Fruit fly (Drosophila melanogaster) whole organism, prepupa: Measurements from ENCODE around the gene Ir93a.

Experiments
- Blimp-1 ChIP-seq: fragments of 200-800 bp; sonication (Bioruptor generic); optimal IDR thresholded peaks from 3 replicates; lab custom pipeline; 2017; ENCODE audit warnings: missing biosample characterization, missing genetic modification characterization, mild to moderate bottlenecking, moderate library complexity, missing genetic modification reagents
- CG10631 ChIP-seq: fragments of 200-800 bp; sonication (Bioruptor generic); optimal IDR thresholded peaks from 2 replicates; lab custom pipeline; 2016; ENCODE audit warnings: missing biosample characterization, missing genetic modification characterization
- CG1621 ChIP-seq: fragments of 200-800 bp; sonication (Bioruptor generic); optimal IDR thresholded peaks from 3 replicates; lab custom pipeline; 2018; ENCODE audit warnings: missing biosample characterization, mild to moderate bottlenecking, missing genetic modification characterization
- CG16779 ChIP-seq: fragments of 200-800 bp; sonication (Bioruptor generic); optimal IDR thresholded peaks from 3 replicates; lab custom pipeline; 2017; ENCODE audit warnings: missing biosample characterization, mild to moderate bottlenecking, missing genetic modification characterization
- CG3032 ChIP-seq: fragments of 200-800 bp; optimal IDR thresholded peaks from 2 replicates; lab custom pipeline; 2019; ENCODE audit warnings: missing biosample characterization, mild to moderate bottlenecking, missing genetic modification characterization, moderate library complexity
- CG31627 ChIP-seq: fragments of 200-800 bp; sonication (Bioruptor generic); optimal IDR thresholded peaks from 3 replicates; lab custom pipeline; 2016; ENCODE audit warnings: missing biosample characterization, missing genetic modification characterization
- CG32006 ChIP-seq: fragments of 200-800 bp; sonication (Bioruptor generic); optimal IDR thresholded peaks from 3 replicates; lab custom pipeline; 2017; ENCODE audit warnings: missing biosample characterization, mild to moderate bottlenecking, missing genetic modification characterization
- CG34406 ChIP-seq: fragments of 200-800 bp; sonication (Bioruptor generic); optimal IDR thresholded peaks from 3 replicates; lab custom pipeline; 2016; ENCODE audit warnings: missing biosample characterization, missing genetic modification characterization
- CG3919 ChIP-seq: fragments of 200-800 bp; sonication (Bioruptor generic); optimal IDR thresholded peaks from 3 replicates; lab custom pipeline; 2016; ENCODE audit warnings: missing biosample characterization, missing genetic modification characterization
- CG4318 ChIP-seq: fragments of 200-800 bp; sonication (Bioruptor generic); optimal IDR thresholded peaks from 3 replicates; lab custom pipeline; 2017; ENCODE audit warnings: missing biosample characterization, mild to moderate bottlenecking, missing genetic modification characterization
- CG6163 ChIP-seq: fragments of 200-800 bp; sonication (Bioruptor generic); IDR thresholded peaks from 3 replicates; pipeline ENCODE4 v1.3.6; 2022; ENCODE audit warnings: missing biosample characterization, missing genetic modification characterization
- CG6276 ChIP-seq: fragments of 200-800 bp; sonication (Bioruptor generic); optimal IDR thresholded peaks from 2 replicates; lab custom pipeline; 2017; ENCODE audit warnings: missing biosample characterization, mild to moderate bottlenecking, missing genetic modification characterization
- CG6808 ChIP-seq: fragments of 200-800 bp; sonication (Bioruptor generic); optimal IDR thresholded peaks from 3 replicates; lab custom pipeline; 2017; ENCODE audit warnings: missing biosample characterization, missing genetic modification characterization, mild to moderate bottlenecking, moderate library complexity, missing genetic modification reagents
- CG7368 ChIP-seq: fragments of 200-800 bp; sonication (Bioruptor generic); optimal IDR thresholded peaks from 3 replicates; lab custom pipeline; 2016; ENCODE audit warnings: missing biosample characterization, missing genetic modification characterization
- CG8119 ChIP-seq: fragments of 200-800 bp; sonication (Bioruptor generic); IDR thresholded peaks from 3 replicates; pipeline ENCODE4 v1.3.6; 2022; ENCODE audit warnings: missing biosample characterization, missing genetic modification characterization
- CG8319 ChIP-seq: fragments of 200-800 bp; sonication (Bioruptor generic); optimal IDR thresholded peaks from 3 replicates; lab custom pipeline; 2016; ENCODE audit warnings: missing biosample characterization, missing genetic modification characterization
- CG8632 ChIP-seq: fragments of 200-800 bp; sonication (Bioruptor generic); optimal IDR thresholded peaks from 3 replicates; lab custom pipeline; 2016; ENCODE audit warnings: missing biosample characterization, missing genetic modification characterization
- CG9139 ChIP-seq: fragments of 200-800 bp; sonication (Bioruptor generic); optimal IDR thresholded peaks from 3 replicates; lab custom pipeline; 2017; ENCODE audit warnings: missing biosample characterization, mild to moderate bottlenecking, missing genetic modification characterization
- Eip75B ChIP-seq: fragments of 200-800 bp; sonication (Bioruptor generic); optimal IDR thresholded peaks from 3 replicates; lab custom pipeline; 2016; ENCODE audit warnings: missing biosample characterization, missing genetic modification characterization
- Eip78C ChIP-seq: fragments of 200-800 bp; sonication (Bioruptor generic); peaks from one replicate; lab custom pipeline; 2016; ENCODE audit warnings: missing biosample characterization, missing genetic modification characterization
- Gug ChIP-seq: fragments of 200-800 bp; sonication (Bioruptor generic); IDR thresholded peaks from 2 replicates; pipeline ENCODE4 v1.3.6; 2022; ENCODE audit warnings: missing biosample characterization, missing genetic modification characterization
- Hr38 ChIP-seq: sonication (Bioruptor generic); optimal IDR thresholded peaks from 2 replicates; lab custom pipeline; 2016; ENCODE audit warnings: missing biosample characterization, missing genetic modification characterization
- Hr39 ChIP-seq: fragments of 200-800 bp; sonication (Bioruptor generic); optimal IDR thresholded peaks from 2 replicates; lab custom pipeline; 2016; ENCODE audit warnings: missing biosample characterization, missing genetic modification characterization
- Hr4 ChIP-seq: fragments of 200-800 bp; sonication (Bioruptor generic); optimal IDR thresholded peaks from 3 replicates; lab custom pipeline; 2016; ENCODE audit warnings: missing biosample characterization, missing genetic modification characterization
- Lpt ChIP-seq: fragments of 200-800 bp; sonication (Bioruptor generic); optimal IDR thresholded peaks from 3 replicates; lab custom pipeline; 2016; ENCODE audit warnings: missing biosample characterization, missing genetic modification characterization
- OdsH ChIP-seq: fragments of 200-800 bp; sonication (Bioruptor generic); optimal IDR thresholded peaks from 3 replicates; lab custom pipeline; 2016; ENCODE audit warnings: missing biosample characterization, missing genetic modification characterization
- Sox14 ChIP-seq: fragments of 200-800 bp; sonication (Bioruptor generic); optimal IDR thresholded peaks from 3 replicates; lab custom pipeline; 2016; ENCODE audit warnings: missing biosample characterization, missing genetic modification characterization
- achi ChIP-seq: fragments of 200-800 bp; sonication (Bioruptor generic); optimal IDR thresholded peaks from 3 replicates; lab custom pipeline; 2016; ENCODE audit warnings: missing biosample characterization, missing genetic modification characterization
- acj6 ChIP-seq: fragments of 200-800 bp; sonication (Bioruptor generic); optimal IDR thresholded peaks from 3 replicates; lab custom pipeline; 2016; ENCODE audit warnings: missing biosample characterization, missing genetic modification characterization
- cyc ChIP-seq: fragments of 200-800 bp; sonication (Bioruptor generic); optimal IDR thresholded peaks from 3 replicates; lab custom pipeline; 2016; ENCODE audit warnings: missing biosample characterization, missing genetic modification characterization
- dac ChIP-seq: fragments of 200-800 bp; sonication (Bioruptor generic); optimal IDR thresholded peaks from 2 replicates; lab custom pipeline; 2017; ENCODE audit warnings: missing biosample characterization, mild to moderate bottlenecking, missing genetic modification characterization
- dsx ChIP-seq: fragments of 200-800 bp; optimal IDR thresholded peaks from 3 replicates; lab custom pipeline; 2019; ENCODE audit warnings: missing biosample characterization, mild to moderate bottlenecking, missing genetic modification characterization, moderate library complexity; ENCODE audit not compliant: poor library complexity, severe bottlenecking
- eg ChIP-seq: fragments of 200-800 bp; sonication (Bioruptor generic); IDR thresholded peaks from 3 replicates; pipeline ENCODE4 v1.3.6; 2022; ENCODE audit warnings: missing biosample characterization, missing genetic modification characterization
- esn ChIP-seq: fragments of 200-800 bp; sonication (Bioruptor generic); optimal IDR thresholded peaks from 2 replicates; lab custom pipeline; 2016; ENCODE audit warnings: missing biosample characterization, mild to moderate bottlenecking, missing genetic modification characterization, moderate library complexity
- fd59A ChIP-seq: fragments of 200-800 bp; sonication (Bioruptor generic); optimal IDR thresholded peaks from 2 replicates; lab custom pipeline; 2017; ENCODE audit warnings: missing biosample characterization, mild to moderate bottlenecking, missing genetic modification characterization, missing genetic modification reagents
- fd85E ChIP-seq: fragments of 200-800 bp; sonication (Bioruptor generic); optimal IDR thresholded peaks from 3 replicates; lab custom pipeline; 2016; ENCODE audit warnings: missing biosample characterization, missing genetic modification characterization
- lz ChIP-seq: fragments of 200-800 bp; sonication (Bioruptor generic); optimal IDR thresholded peaks from 3 replicates; lab custom pipeline; 2016; ENCODE audit warnings: missing biosample characterization, missing genetic modification characterization
- pdm3 ChIP-seq: fragments of 200-800 bp; sonication (Bioruptor generic); optimal IDR thresholded peaks from 3 replicates; lab custom pipeline; 2016; ENCODE audit warnings: missing biosample characterization, missing genetic modification characterization
- salr ChIP-seq, 2 experiments: fragments of 200-800 bp; sonication (Bioruptor generic); optimal IDR thresholded peaks; 3 replicates each; lab custom pipeline; 2016 to 2018; ENCODE audit warnings: missing biosample characterization in 2 of 2, missing genetic modification characterization in 2 of 2, mild to moderate bottlenecking in 1 of 2
- svp ChIP-seq: fragments of 200-800 bp; sonication (Bioruptor generic); peaks from one replicate; lab custom pipeline; 2016; ENCODE audit warnings: missing biosample characterization, missing genetic modification characterization
- vri ChIP-seq: fragments of 200-800 bp; sonication (Bioruptor generic); optimal IDR thresholded peaks from 3 replicates; lab custom pipeline; 2016; ENCODE audit warnings: missing biosample characterization, mild to moderate bottlenecking, missing genetic modification characterization

The Ir93a gene

DNA sequence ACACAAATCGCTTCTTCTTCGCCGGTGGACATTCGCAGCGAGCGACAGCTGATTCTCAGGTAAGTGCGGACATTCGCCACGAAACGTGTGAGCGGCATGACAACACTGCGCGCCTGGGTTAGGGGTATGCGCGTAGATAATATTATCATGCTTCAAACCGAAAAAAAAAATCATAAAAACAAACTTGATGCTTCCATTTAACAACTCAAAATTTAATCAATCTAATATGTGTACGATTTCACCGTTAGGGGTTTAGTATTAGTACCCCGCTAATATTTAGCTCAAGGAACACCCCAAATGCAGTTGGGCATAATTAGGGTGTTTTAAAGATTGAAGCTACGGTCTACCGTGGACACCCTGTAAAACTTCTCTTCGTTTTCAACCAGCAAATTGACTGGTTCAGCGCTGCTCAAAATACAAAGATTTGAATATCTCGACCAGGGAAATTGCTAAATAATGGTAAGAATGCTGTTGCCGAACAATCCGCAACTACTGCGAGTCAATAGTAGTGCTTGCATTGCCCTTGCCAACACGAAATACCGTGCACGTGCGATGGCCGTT, 37.9 kb downstream of the Ir93a start, which contains the start of the genes CG17271 and RpS20 (continued):
- TF ChIP-seq eg (GFP tag; lab: Robert Waterston, UW) (peak; percentile 91; the same call in 2 of the 3 replicates), salr (GFP tag; optimal IDR thresholded peaks at IDR 0.05; lab: Kevin White, UChicago) (peak in 1 of 2 experiments; percentile 76), Hr38 (GFP tag; lab: Kevin White, UChicago) (peak; percentile 80), cyc (peak; percentile 87), CG1621 (tag; lab: Kevin White, UChicago) (peak; percentile 75), CG10631 (GFP tag; lab: Kevin White, UChicago) (peak; percentile 90), svp (GFP tag; lab: Kevin White, UChicago) (no peak), dac (GFP tag; lab: Kevin White, UChicago) (peak; percentile 80), lz (GFP tag; lab: Kevin White, UChicago) (peak; percentile 87), Blimp-1 (GFP tag; lab: Kevin White, UChicago) (no peak), esn (GFP tag; lab: Kevin White, UChicago) (peak; percentile 90), achi (GFP tag; lab: Kevin White, UChicago) (peak; percentile 87), Lpt (GFP tag; lab: Kevin White, UChicago) (peak; percentile 82), CG31627 (GFP tag; lab: Kevin White, UChicago) (peak; percentile 93), Hr4 (GFP tag; lab: Kevin White, UChicago) (peak; percentile 91), dsx (GFP tag; lab: Kevin White, UChicago) (no peak), CG34406 (GFP tag; lab: Kevin White, UChicago) (peak; percentile 78), CG8319 (peak; percentile 84), Sox14 (GFP tag; lab: Kevin White, UChicago) (peak; percentile 87), vri (no peak), CG8632 (GFP tag; lab: Kevin White, UChicago) (no peak), pdm3 (GFP tag; lab: Kevin White, UChicago) (peak; percentile 91), CG6808 (GFP tag; lab: Kevin White, UChicago) (peak; percentile 63), OdsH (GFP tag; lab: Kevin White, UChicago) (peak; percentile 90), Eip75B (peak; percentile 91), CG7368 (GFP tag; lab: Kevin White, UChicago) (peak; percentile 79), CG6163 (GFP tag; lab: Robert Waterston, UW) (peak; percentile 90)

DNA sequence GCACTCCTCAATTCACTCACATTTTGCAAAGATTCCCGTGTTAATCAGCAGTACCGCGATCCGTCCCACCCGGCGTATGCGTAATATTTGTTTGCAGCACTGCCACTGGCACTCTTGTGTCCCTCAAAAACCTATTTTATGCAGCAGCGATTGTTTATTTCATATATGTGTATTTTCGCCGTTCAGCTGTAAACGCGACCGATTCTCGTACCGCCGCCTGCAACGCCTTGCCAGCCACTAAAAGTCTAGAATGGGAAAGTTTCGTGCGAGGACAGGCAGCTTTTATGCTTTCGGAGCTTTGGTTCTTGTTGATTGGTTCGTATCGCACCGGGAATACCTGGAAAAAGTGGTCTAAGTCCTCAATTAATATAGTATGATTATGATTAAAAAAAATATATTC, 41.1 kb downstream of the Ir93a start, which contains the start of gene CG17270:
TSS of gene CG17270 (minus strand) at position 241 of the 400 bp plus-strand sequence.
- TF ChIP-seq CG3032 (tag; lab: Kevin White, UChicago) (no peak), fd59A (no peak), CG3919 (GFP tag; lab: Kevin White, UChicago) (no peak), dac (GFP tag; lab: Kevin White, UChicago) (no peak), fd85E (no peak), salr (GFP tag; optimal IDR thresholded peaks at IDR 0.05; lab: Kevin White, UChicago) (no peak), CG4318 (GFP tag; lab: Kevin White, UChicago) (no peak), CG16779 (tag; lab: Kevin White, UChicago) (no peak), Eip75B (no peak), CG9139 (GFP tag; lab: Kevin White, UChicago) (no peak), CG31627 (GFP tag; lab: Kevin White, UChicago) (no peak), lz (GFP tag; lab: Kevin White, UChicago) (no peak), Lpt (GFP tag; lab: Kevin White, UChicago) (no peak)
- TF ChIP-seq, all 60 proteins: peak for 0

DNA sequence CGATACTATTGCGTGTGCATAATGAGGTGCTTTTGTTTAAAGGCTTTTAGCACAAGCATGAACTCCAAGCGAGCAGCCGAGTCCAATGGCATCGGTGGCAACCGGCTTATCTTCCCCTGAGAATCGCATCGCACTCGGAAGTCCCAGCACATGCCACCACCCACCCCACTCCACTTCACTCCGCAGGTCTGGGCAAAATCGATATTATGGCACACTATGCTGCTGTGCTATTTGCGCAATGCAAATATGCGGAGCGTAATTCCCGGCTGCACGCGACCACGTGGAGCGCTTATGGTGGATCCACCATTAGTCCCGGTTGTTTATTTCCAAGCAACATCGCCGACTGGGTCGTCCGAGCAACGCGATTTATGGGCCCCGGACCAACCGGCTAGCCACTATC, 41.5 kb downstream of the Ir93a start:
- TF ChIP-seq Eip75B (no peak), Eip78C (GFP tag; lab: Kevin White, UChicago) (peak; percentile 47)

DNA sequence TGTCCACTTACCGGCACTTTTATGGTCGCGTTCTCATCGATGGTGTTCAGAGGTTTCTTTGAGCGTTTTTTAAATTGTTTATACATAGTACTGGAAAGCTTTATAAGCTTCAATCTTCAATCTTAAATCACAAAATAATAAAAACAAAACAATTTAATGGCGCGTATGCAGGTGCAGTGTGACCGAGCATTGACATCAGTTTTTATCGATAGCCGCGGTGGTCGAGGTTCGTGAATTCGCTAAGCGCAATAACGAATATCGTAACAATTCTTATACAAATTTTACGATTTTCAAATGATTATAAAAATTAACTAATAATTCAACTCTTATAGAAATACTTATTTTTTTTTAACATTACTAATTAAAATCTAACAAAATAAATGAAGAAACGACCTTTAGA, 43.7 kb downstream of the Ir93a start, which contains the start of gene Fancd2:
TSS of gene Fancd2 (minus strand) at position 183 of the 400 bp plus-strand sequence.
- TF ChIP-seq CG8119 (GFP tag; lab: Robert Waterston, UW) (no peak), dac (GFP tag; lab: Kevin White, UChicago) (no peak), Gug (no peak), CG34406 (GFP tag; lab: Kevin White, UChicago) (no peak), acj6 (GFP tag; lab: Kevin White, UChicago) (no peak), CG6276 (GFP tag; lab: Kevin White, UChicago) (no peak), Hr39 (GFP tag; lab: Kevin White, UChicago) (no peak), CG6808 (GFP tag; lab: Kevin White, UChicago) (no peak), pdm3 (GFP tag; lab: Kevin White, UChicago) (no peak), Hr4 (GFP tag; lab: Kevin White, UChicago) (no peak), CG32006 (GFP tag; lab: Kevin White, UChicago) (no peak)
